Fruit fly (Drosophila melanogaster) whole organism, wandering third instar larva: ENCODE data around the gene Cerk.
A peak's percentile ranks its signal among the peaks of the same experiment; 100 is the strongest.

Source experiments
- Abd-B ChIP-seq: fragments of >200 bp; optimal IDR thresholded peaks from 2 replicates; lab custom pipeline; 2017; ENCODE audit warnings: missing biosample characterization, missing genetic modification characterization
- CG32264 ChIP-seq: fragments of 200-800 bp; sonication (Bioruptor generic); optimal IDR thresholded peaks from 2 replicates; lab custom pipeline; 2016; ENCODE audit warnings: missing biosample characterization, missing genetic modification characterization
- CG9705 ChIP-seq: fragments of 200-800 bp; sonication (Bioruptor generic); optimal IDR thresholded peaks from 2 replicates; lab custom pipeline; 2018; ENCODE audit warnings: missing biosample characterization, mild to moderate bottlenecking, missing genetic modification characterization
- CrebA ChIP-seq: fragments of 200-800 bp; sonication (Bioruptor generic); optimal IDR thresholded peaks from 2 replicates; lab custom pipeline; 2016; ENCODE audit warnings: missing biosample characterization, mild to moderate bottlenecking, missing genetic modification characterization, borderline replicate concordance
- Dfd ChIP-seq: fragments of >200 bp; optimal IDR thresholded peaks from 2 replicates; lab custom pipeline; 2017; ENCODE audit warnings: missing biosample characterization, missing genetic modification characterization
- Dif ChIP-seq: fragments of 200-275, 200-300 bp; sonication (Bioruptor generic); optimal IDR thresholded peaks from 2 replicates; lab custom pipeline; 2018; ENCODE audit warnings: missing biosample characterization, missing genetic modification characterization; ENCODE audit not compliant: partially characterized antibody
- GATAd ChIP-seq: sonication (Bioruptor generic); optimal IDR thresholded peaks from 2 replicates; lab custom pipeline; 2016; ENCODE audit warnings: missing biosample characterization, missing genetic modification characterization
- HLH106 ChIP-seq: fragments of 200-800 bp; optimal IDR thresholded peaks from 3 replicates; lab custom pipeline; 2019; ENCODE audit warnings: missing biosample characterization, mild to moderate bottlenecking, missing genetic modification characterization, moderate library complexity
- Hr78 ChIP-seq: fragments of >200 bp; optimal IDR thresholded peaks from 2 replicates; lab custom pipeline; 2017; ENCODE audit warnings: missing biosample characterization, missing genetic modification characterization
- Hr83 ChIP-seq: fragments of 200-300 bp; sonication (Bioruptor generic); optimal IDR thresholded peaks from 2 replicates; lab custom pipeline; 2016; ENCODE audit warnings: missing biosample characterization, mild to moderate bottlenecking, missing genetic modification characterization, moderate library complexity; ENCODE audit not compliant: poor library complexity, severe bottlenecking
- Jra ChIP-seq: sonication (Bioruptor generic); optimal IDR thresholded peaks from 2 replicates; lab custom pipeline; 2016; ENCODE audit warnings: missing biosample characterization, missing genetic modification characterization
- Mio ChIP-seq: sonication (Bioruptor generic); optimal IDR thresholded peaks from 2 replicates; lab custom pipeline; 2016; ENCODE audit warnings: missing biosample characterization, missing genetic modification characterization
- Myc ChIP-seq: fragments of >200 bp; optimal IDR thresholded peaks from 2 replicates; lab custom pipeline; 2017
- N ChIP-seq: fragments of >200 bp; optimal IDR thresholded peaks from 2 replicates; lab custom pipeline; 2018; ENCODE audit warnings: missing biosample characterization, missing external identifiers, missing genetic modification characterization
- OdsH ChIP-seq: fragments of 200-800 bp; sonication (Bioruptor generic); optimal IDR thresholded peaks from 2 replicates; lab custom pipeline; 2016; ENCODE audit warnings: missing biosample characterization, mild to moderate bottlenecking, missing genetic modification characterization
- Rel ChIP-seq, 2 experiments: fragments of 200-800 bp; sonication (Bioruptor generic) in 1 of 2; optimal IDR thresholded peaks; 2 replicates in 1 of 2; 3 replicates in 1 of 2; lab custom pipeline; 2016 to 2019; ENCODE audit warnings: mild to moderate bottlenecking in 2 of 2, missing biosample characterization in 2 of 2, missing genetic modification characterization in 2 of 2, moderate library complexity in 1 of 2
- Sp1 ChIP-seq: fragments of 200-800 bp; sonication (Bioruptor generic); optimal IDR thresholded peaks from 3 replicates; lab custom pipeline; 2019; ENCODE audit warnings: missing biosample characterization, mild to moderate bottlenecking, missing genetic modification characterization, moderate library complexity
- Vsx2 ChIP-seq: fragments of 200-300, 225-300 bp; sonication (Bioruptor generic); optimal IDR thresholded peaks from 2 replicates; lab custom pipeline; 2018; ENCODE audit warnings: missing biosample characterization, missing genetic modification characterization; ENCODE audit not compliant: partially characterized antibody
- brk ChIP-seq: fragments of 200-800 bp; sonication (Bioruptor generic); optimal IDR thresholded peaks from 2 replicates; lab custom pipeline; 2016; ENCODE audit warnings: missing biosample characterization, mild to moderate bottlenecking, missing genetic modification characterization
- dl ChIP-seq, 2 experiments: fragments of 175-275, 200-275 bp in 1 of 2; fragments of 200-275 bp in 1 of 2; sonication (Bioruptor generic); optimal IDR thresholded peaks; lab custom pipeline; 2018; ENCODE audit warnings: mild to moderate bottlenecking in 2 of 2, missing biosample characterization in 2 of 2, missing genetic modification characterization in 2 of 2, moderate library complexity in 2 of 2; ENCODE audit not compliant: partially characterized antibody in 2 of 2, insufficient read depth in 1 of 2
- dsf ChIP-seq: sonication (Bioruptor generic); optimal IDR thresholded peaks from 2 replicates; lab custom pipeline; 2016; ENCODE audit warnings: missing biosample characterization, missing genetic modification characterization, borderline replicate concordance
- foxo ChIP-seq, 2 experiments: fragments of 200-800 bp; sonication (Bioruptor generic); optimal IDR thresholded peaks; 2 replicates in 1 of 2; 3 replicates in 1 of 2; lab custom pipeline; 2016 to 2017; ENCODE audit warnings: missing biosample characterization in 2 of 2, missing genetic modification characterization in 2 of 2
- fru ChIP-seq: fragments of 200-800 bp; sonication (Bioruptor generic); optimal IDR thresholded peaks from 3 replicates; lab custom pipeline; 2016; ENCODE audit warnings: missing biosample characterization, mild to moderate bottlenecking, missing genetic modification characterization
- h ChIP-seq: fragments of 200-800 bp; sonication (Bioruptor generic); optimal IDR thresholded peaks from 3 replicates; lab custom pipeline; 2016; ENCODE audit warnings: missing biosample characterization, mild to moderate bottlenecking, missing genetic modification characterization
- lola ChIP-seq: fragments of >200 bp; optimal IDR thresholded peaks from 2 replicates; lab custom pipeline; 2017; ENCODE audit warnings: missing biosample characterization, missing genetic modification characterization
- pan ChIP-seq: fragments of >200 bp; optimal IDR thresholded peaks from 2 replicates; lab custom pipeline; 2017
- psq ChIP-seq: fragments of 200-800 bp; sonication (Bioruptor generic); optimal IDR thresholded peaks from 3 replicates; lab custom pipeline; 2017; ENCODE audit warnings: missing biosample characterization, mild to moderate bottlenecking, missing genetic modification characterization, moderate library complexity
- rgr ChIP-seq: fragments of 200-800 bp; sonication (Bioruptor generic); optimal IDR thresholded peaks from 3 replicates; lab custom pipeline; 2016; ENCODE audit warnings: missing biosample characterization, mild to moderate bottlenecking, missing genetic modification characterization
- sage ChIP-seq: fragments of 200-800 bp; sonication (Bioruptor generic); optimal IDR thresholded peaks from 2 replicates; lab custom pipeline; 2016; ENCODE audit warnings: missing biosample characterization, mild to moderate bottlenecking, missing genetic modification characterization
- tai ChIP-seq: sonication (Bioruptor generic); optimal IDR thresholded peaks from 2 replicates; lab custom pipeline; 2016; ENCODE audit warnings: missing biosample characterization, missing genetic modification characterization
- usp ChIP-seq: fragments of >200 bp; optimal IDR thresholded peaks from 2 replicates; lab custom pipeline; 2017; ENCODE audit warnings: missing biosample characterization, missing genetic modification characterization
- woc ChIP-seq: sonication (Bioruptor generic); optimal IDR thresholded peaks from 2 replicates; lab custom pipeline; 2016; ENCODE audit warnings: missing biosample characterization, mild to moderate bottlenecking, missing genetic modification characterization

Gene Cerk

dm6 chr3R:5357935-5358414 lies 10.1 kb downstream of the Cerk start, which contains the start of gene Prosbeta7:
Gene Prosbeta7, minus strand, starts transcription at chr3R:5358364.
- peak; percentile 7 for TF ChIP-seq rgr (GFP tag; lab: Kevin White, UChicago)
- TF ChIP-seq Rel (GFP tag; optimal IDR thresholded peaks at IDR 0.05; lab: Kevin White, UChicago) = no peak
- peak; percentile 39 for TF ChIP-seq Rel (tag; optimal IDR thresholded peaks at IDR 0.05; lab: Kevin White, UChicago)
- no peak for TF ChIP-seq h (GFP tag; lab: Kevin White, UChicago)
- no peak for TF ChIP-seq brk (GFP tag; lab: Kevin White, UChicago)
- TF ChIP-seq Vsx2 (GFP tag; lab: Kevin White, UChicago) = peak; percentile 62
- peak; percentile 19 for TF ChIP-seq Sp1
- TF ChIP-seq usp (GFP tag; lab: Kevin White, UChicago) = no peak
- TF ChIP-seq Dif (GFP tag; lab: Kevin White, UChicago) = peak; percentile 6
- TF ChIP-seq CG9705 (GFP tag; lab: Kevin White, UChicago) = no peak
- TF ChIP-seq foxo (GFP tag; optimal IDR thresholded peaks at IDR 0.05; lab: Kevin White, UChicago) = peak in 1 of 2 experiments; percentile 4
- TF ChIP-seq Jra (GFP tag; lab: Kevin White, UChicago) = no peak
- no peak for TF ChIP-seq GATAd (GFP tag; lab: Kevin White, UChicago)
- TF ChIP-seq Abd-B = no peak

DNA sequence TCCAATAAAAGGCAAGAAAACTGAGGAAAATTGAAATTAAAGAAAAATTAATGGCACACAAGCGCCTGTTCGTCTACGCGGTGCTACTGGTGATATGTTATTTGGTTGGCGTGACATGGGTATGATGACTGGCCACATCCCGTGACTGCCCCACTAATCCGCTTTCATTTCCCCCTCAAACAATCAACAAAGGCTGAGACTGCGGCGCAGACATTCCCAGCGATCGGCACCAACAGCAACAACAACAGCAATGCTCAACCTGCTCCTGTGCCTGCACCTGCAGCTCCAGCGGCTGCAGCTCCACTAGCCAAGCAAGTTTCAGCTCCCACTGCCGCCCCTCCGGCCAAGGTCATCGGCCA lies 13.0 kb downstream of the Cerk start:
- TF ChIP-seq Dif (GFP tag; lab: Kevin White, UChicago) (no peak), CG9705 (GFP tag; lab: Kevin White, UChicago) (no peak), pan (lab: Kevin White, UChicago) (no peak), h (GFP tag; lab: Kevin White, UChicago) (no peak), Dfd (GFP tag; lab: Kevin White, UChicago) (no peak), usp (GFP tag; lab: Kevin White, UChicago) (no peak), dl (GFP tag; optimal IDR thresholded peaks at IDR 0.05; lab: Kevin White, UChicago; ENCODE audit: insufficient read depth in 1 of 2, partially characterized antibody in 2 of 2) (no peak), tai (GFP tag; lab: Kevin White, UChicago) (no peak)

- no peak for TF ChIP-seq Rel (GFP tag; optimal IDR thresholded peaks at IDR 0.05; lab: Kevin White, UChicago)
- TF ChIP-seq Rel (tag; optimal IDR thresholded peaks at IDR 0.05; lab: Kevin White, UChicago) = peak; percentile 77
- TF ChIP-seq Hr83 (GFP tag; lab: Kevin White, UChicago) = no peak
- TF ChIP-seq fru = peak; percentile 11
- no peak for TF ChIP-seq GATAd (GFP tag; lab: Kevin White, UChicago)
- TF ChIP-seq Vsx2 (GFP tag; lab: Kevin White, UChicago) = peak; percentile 69
- peak; percentile 12 for TF ChIP-seq OdsH (GFP tag; lab: Kevin White, UChicago)
- TF ChIP-seq CG9705 (GFP tag; lab: Kevin White, UChicago) = no peak
- no peak for TF ChIP-seq dsf (GFP tag; lab: Kevin White, UChicago)
- TF ChIP-seq rgr (GFP tag; lab: Kevin White, UChicago) = peak; percentile 16
- no peak for TF ChIP-seq CG32264
- TF ChIP-seq Abd-B = no peak
- no peak for TF ChIP-seq usp (GFP tag; lab: Kevin White, UChicago)
- TF ChIP-seq woc = peak; percentile 49
- no peak for TF ChIP-seq N (GFP tag; lab: Kevin White, UChicago)
- TF ChIP-seq h (GFP tag; lab: Kevin White, UChicago) = peak; percentile 6
- TF ChIP-seq foxo (GFP tag; optimal IDR thresholded peaks at IDR 0.05; lab: Kevin White, UChicago) = peak in 1 of 2 experiments; percentile 33
- TF ChIP-seq sage (GFP tag; lab: Kevin White, UChicago) = no peak
- TF ChIP-seq pan (lab: Kevin White, UChicago) = no peak
- no peak for TF ChIP-seq Mio (GFP tag; lab: Kevin White, UChicago)
- no peak for TF ChIP-seq Jra (GFP tag; lab: Kevin White, UChicago)
- no peak for TF ChIP-seq tai (GFP tag; lab: Kevin White, UChicago)
- no peak for TF ChIP-seq Myc (lab: Kevin White, UChicago)
- TF ChIP-seq CrebA (GFP tag; lab: Kevin White, UChicago) = no peak
- no peak for TF ChIP-seq Hr78 (GFP tag; lab: Kevin White, UChicago)
- TF ChIP-seq HLH106 (tag; lab: Kevin White, UChicago) = no peak
- no peak for TF ChIP-seq dl (GFP tag; optimal IDR thresholded peaks at IDR 0.05; lab: Kevin White, UChicago; ENCODE audit: insufficient read depth in 1 of 2, partially characterized antibody in 2 of 2)
- TF ChIP-seq psq = no peak
- TF ChIP-seq lola (GFP tag; lab: Kevin White, UChicago) = no peak
- TF ChIP-seq, all 38 proteins: peak for 8
These were observed 13.6 kb downstream of the Cerk start, which contains the start of the genes CG11999 and CG1161 for dm6 chr3R:5354373-5355134. Gene CG11999, minus strand, starts transcription at chr3R:5354747. Gene CG1161, plus strand, starts transcription at chr3R:5355092.
